Worm (Caenorhabditis elegans) whole organism, midembryonic: ENCODE results near the gene clec-239.

Experiments
- T22C8.4 ChIP-seq: fragments of 200-800 bp; sonication (Bioruptor generic); IDR thresholded peaks from 2 replicates; pipeline ENCODE4 v1.3.6; 2022; ENCODE audit warnings: missing genetic modification characterization, missing compliant biosample characterization
- cog-1 ChIP-seq: sonication (generic microtip); optimal IDR thresholded peaks from 2 replicates; lab custom pipeline; 2016; ENCODE audit warnings: missing genetic modification characterization, missing compliant biosample characterization
- flt-1 ChIP-seq: fragments of 200-800 bp; sonication (Bioruptor generic); IDR thresholded peaks from 2 replicates; pipeline ENCODE4 v1.3.6; 2022; ENCODE audit warnings: missing genetic modification characterization, missing compliant biosample characterization
- klf-2 ChIP-seq: fragments of 200-800 bp; sonication (Bioruptor generic); conservative IDR thresholded peaks from 2 replicates; pipeline ENCODE4 v1.3.6; 2022; ENCODE audit warnings: missing genetic modification reagents, missing genetic modification characterization, missing compliant biosample characterization
- med-1 ChIP-seq: sonication (generic microtip); optimal IDR thresholded peaks from 2 replicates; lab custom pipeline; 2017; ENCODE audit warnings: missing genetic modification characterization, mild to moderate bottlenecking, missing compliant biosample characterization, antibody characterized with exemption, missing genetic modification reagents; ENCODE audit not compliant: insufficient read depth
- ref-1 ChIP-seq: fragments of 200-800 bp; sonication (Bioruptor generic); conservative IDR thresholded peaks from 2 replicates; pipeline ENCODE4 v1.3.6; 2022; ENCODE audit warnings: missing genetic modification reagents, missing genetic modification characterization, missing compliant biosample characterization
- tab-1 ChIP-seq: fragments of 200-800 bp; sonication (Bioruptor generic); IDR thresholded peaks from 2 replicates; pipeline ENCODE4 v1.3.6; 2022; ENCODE audit warnings: missing genetic modification characterization, missing compliant biosample characterization
- ztf-23 ChIP-seq: fragments of 200-800 bp; sonication (Bioruptor generic); IDR thresholded peaks from 2 replicates; pipeline ENCODE4 v1.3.6; 2022; ENCODE audit warnings: missing genetic modification reagents, missing genetic modification characterization, missing compliant biosample characterization
- ztf-29 ChIP-seq: fragments of 200-800 bp; sonication (Bioruptor generic); IDR thresholded peaks from 2 replicates; pipeline ENCODE4 v1.3.6; 2022; ENCODE audit warnings: missing genetic modification reagents, missing genetic modification characterization, missing compliant biosample characterization

clec-239 gene

ce11 chrV:16956229-16956628, at the start of gene clec-239:
clec-239 (plus strand) TSS chrV:16956529.
- no peak for TF ChIP-seq T22C8.4 (GFP tag; lab: Robert Waterston, UW)
- no peak for TF ChIP-seq med-1 (GFP tag; lab: Kevin White, UChicago)
- TF ChIP-seq ztf-29: no peak
- TF ChIP-seq ztf-23 (GFP tag; lab: Robert Waterston, UW): no peak
- TF ChIP-seq cog-1 (tag; lab: Kevin White, UChicago): no peak
- TF ChIP-seq klf-2 (GFP tag; lab: Robert Waterston, UW): no peak

- TF ChIP-seq klf-2 (GFP tag; lab: Robert Waterston, UW) (no peak), ztf-23 (GFP tag; lab: Robert Waterston, UW) (no peak)
Observed at ce11 chrV:16909871-16910270, 46.5 kb upstream of the clec-239 start, which contains the start of gene F09C6.16. F09C6.16 (minus strand) TSS chrV:16909971.

ce11 chrV:16910864-16911263, 45.5 kb upstream of the clec-239 start:
- TF ChIP-seq ztf-29 (no peak), tab-1 (GFP tag; lab: Robert Waterston, UW) (no peak), cog-1 (tag; lab: Kevin White, UChicago) (no peak), klf-2 (GFP tag; lab: Robert Waterston, UW) (no peak), T22C8.4 (GFP tag; lab: Robert Waterston, UW) (no peak), ref-1 (GFP tag; lab: Robert Waterston, UW) (no peak), med-1 (GFP tag; lab: Kevin White, UChicago) (no peak), ztf-23 (GFP tag; lab: Robert Waterston, UW) (no peak), flt-1 (no peak)

ce11 chrV:16911294-16911693, 45.0 kb upstream of the clec-239 start:
- TF ChIP-seq flt-1: no peak
- no peak for TF ChIP-seq med-1 (GFP tag; lab: Kevin White, UChicago)
- no peak for TF ChIP-seq tab-1 (GFP tag; lab: Robert Waterston, UW)
- TF ChIP-seq cog-1 (tag; lab: Kevin White, UChicago): no peak
- no peak for TF ChIP-seq klf-2 (GFP tag; lab: Robert Waterston, UW)
- no peak for TF ChIP-seq T22C8.4 (GFP tag; lab: Robert Waterston, UW)

- TF ChIP-seq cog-1 (tag; lab: Kevin White, UChicago) (no peak), tab-1 (GFP tag; lab: Robert Waterston, UW) (no peak), ztf-29 (no peak), ref-1 (GFP tag; lab: Robert Waterston, UW) (no peak), flt-1 (no peak)
Observed at ce11 chrV:16911934-16912333, 44.4 kb upstream of the clec-239 start, which contains the start of gene nhr-116. nhr-116 (plus strand) TSS chrV:16912234.

DNA sequence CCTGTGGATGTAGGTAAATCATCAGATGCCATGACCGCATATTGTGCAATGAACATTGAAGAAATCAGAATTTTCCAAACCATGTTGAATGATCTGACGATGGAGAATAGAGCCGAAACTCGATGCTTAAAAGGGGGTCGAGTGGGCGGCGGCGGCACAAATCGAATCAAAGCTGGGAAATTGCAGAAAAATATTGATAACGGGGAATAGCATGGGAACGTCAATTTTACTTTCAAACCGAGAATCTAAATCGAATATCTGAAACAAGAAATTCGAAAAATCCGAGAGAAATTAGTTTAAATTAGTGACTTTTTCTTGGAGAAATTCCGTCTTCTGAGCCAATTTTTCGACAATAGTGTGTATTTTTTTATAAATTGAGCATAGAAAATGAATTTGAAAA, 40.2 kb upstream of the clec-239 start, which contains the start of gene F09C6.10:
F09C6.10 (minus strand) TSS at position 101 of the 400 bp plus-strand sequence.
- TF ChIP-seq ztf-29 (no peak), cog-1 (tag; lab: Kevin White, UChicago) (no peak), med-1 (GFP tag; lab: Kevin White, UChicago) (no peak), ztf-23 (GFP tag; lab: Robert Waterston, UW) (no peak), T22C8.4 (GFP tag; lab: Robert Waterston, UW) (no peak), flt-1 (no peak), klf-2 (GFP tag; lab: Robert Waterston, UW) (no peak), tab-1 (GFP tag; lab: Robert Waterston, UW) (no peak), ref-1 (GFP tag; lab: Robert Waterston, UW) (no peak)

DNA sequence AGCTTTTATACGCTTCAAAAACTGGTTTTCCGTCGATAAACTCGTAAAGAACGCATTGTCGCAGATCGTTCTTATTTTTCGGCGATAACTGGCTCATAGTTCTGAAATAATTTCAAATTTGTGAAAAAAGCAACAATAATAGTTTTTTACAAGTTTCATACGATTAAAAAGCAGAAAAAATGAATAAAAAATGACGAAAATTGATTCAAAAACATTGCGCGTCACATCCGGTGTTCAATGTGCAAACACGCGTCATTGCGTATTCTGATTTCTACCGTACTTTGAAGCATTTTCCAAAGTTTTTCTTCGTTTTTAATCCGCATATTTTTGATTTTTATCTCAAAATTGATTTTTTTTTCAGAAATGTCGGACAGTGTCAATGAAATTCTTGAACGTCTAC, 38.0 kb upstream of the clec-239 start, which contains the start of the genes fbxa-206 and Y102A5C.2:
fbxa-206 (minus strand) TSS at position 101 of the 400 bp plus-strand sequence.
Y102A5C.2 (plus strand) TSS at position 354 of the 400 bp plus-strand sequence.
- no peak for TF ChIP-seq med-1 (GFP tag; lab: Kevin White, UChicago)
- TF ChIP-seq ztf-23 (GFP tag; lab: Robert Waterston, UW): no peak
- TF ChIP-seq klf-2 (GFP tag; lab: Robert Waterston, UW): no peak
- no peak for TF ChIP-seq cog-1 (tag; lab: Kevin White, UChicago)
- TF ChIP-seq tab-1 (GFP tag; lab: Robert Waterston, UW): no peak
- TF ChIP-seq flt-1: no peak
- TF ChIP-seq ref-1 (GFP tag; lab: Robert Waterston, UW): no peak
- no peak for TF ChIP-seq ztf-29
- TF ChIP-seq T22C8.4 (GFP tag; lab: Robert Waterston, UW): no peak

ce11 chrV:16919675-16920074, 36.7 kb upstream of the clec-239 start:
- no peak for TF ChIP-seq cog-1 (tag; lab: Kevin White, UChicago)
- no peak for TF ChIP-seq flt-1
- TF ChIP-seq klf-2 (GFP tag; lab: Robert Waterston, UW): no peak
- no peak for TF ChIP-seq T22C8.4 (GFP tag; lab: Robert Waterston, UW)
- TF ChIP-seq ztf-29: no peak
- TF ChIP-seq ref-1 (GFP tag; lab: Robert Waterston, UW): no peak
- TF ChIP-seq tab-1 (GFP tag; lab: Robert Waterston, UW): no peak
- no peak for TF ChIP-seq med-1 (GFP tag; lab: Kevin White, UChicago)
- TF ChIP-seq ztf-23 (GFP tag; lab: Robert Waterston, UW): no peak

ce11 chrV:16921952-16922351, 34.4 kb upstream of the clec-239 start, which contains the start of gene Y102A5C.4:
Y102A5C.4 (plus strand) TSS chrV:16922252.
- no peak for TF ChIP-seq med-1 (GFP tag; lab: Kevin White, UChicago)
- TF ChIP-seq ztf-23 (GFP tag; lab: Robert Waterston, UW): no peak
- no peak for TF ChIP-seq ztf-29
- TF ChIP-seq tab-1 (GFP tag; lab: Robert Waterston, UW): no peak
- no peak for TF ChIP-seq klf-2 (GFP tag; lab: Robert Waterston, UW)
- no peak for TF ChIP-seq T22C8.4 (GFP tag; lab: Robert Waterston, UW)
- TF ChIP-seq ref-1 (GFP tag; lab: Robert Waterston, UW): no peak
- no peak for TF ChIP-seq flt-1
- TF ChIP-seq cog-1 (tag; lab: Kevin White, UChicago): no peak

- no peak for TF ChIP-seq ztf-23 (GFP tag; lab: Robert Waterston, UW)
- no peak for TF ChIP-seq cog-1 (tag; lab: Kevin White, UChicago)
- no peak for TF ChIP-seq ztf-29
- TF ChIP-seq klf-2 (GFP tag; lab: Robert Waterston, UW): no peak
Observed at ce11 chrV:16927345-16927744, 29.0 kb upstream of the clec-239 start, which contains the start of gene Y102A5C.36. Y102A5C.36 (minus strand) TSS chrV:16927445.
